Worm (Caenorhabditis elegans) whole organism, L1 larva: ENCODE measurements around the gene C48B4.13.

Source experiments
- C16A3.4 ChIP-seq: fragments of 150-350 bp; optimal IDR thresholded peaks from 2 replicates; lab custom pipeline; 2014; ENCODE audit warnings: missing biosample characterization, missing genetic modification characterization
- aha-1 ChIP-seq: fragments of 150-350 bp; optimal IDR thresholded peaks from 2 replicates; lab custom pipeline; 2014; ENCODE audit warnings: missing biosample characterization, missing genetic modification characterization
- alr-1 ChIP-seq: fragments of 200-800 bp; sonication (Bioruptor generic); optimal IDR thresholded peaks from 2 replicates; lab custom pipeline; 2018; ENCODE audit warnings: borderline replicate concordance, mild to moderate bottlenecking, missing genetic modification characterization, missing compliant biosample characterization
- aly-2 ChIP-seq: fragments of 150-350 bp; optimal IDR thresholded peaks from 2 replicates; lab custom pipeline; 2014; ENCODE audit warnings: missing biosample characterization, missing genetic modification characterization
- ceh-8 ChIP-seq: fragments of 200-800 bp; sonication (Bioruptor generic); optimal IDR thresholded peaks from 2 replicates; lab custom pipeline; 2018; ENCODE audit warnings: mild to moderate bottlenecking, missing genetic modification characterization, moderate library complexity, missing compliant biosample characterization
- ceh-82 ChIP-seq, 3 experiments: fragments of 150-350 bp in 1 of 3; sonication (generic microtip) in 2 of 3; optimal IDR thresholded peaks; 2 replicates each; lab custom pipeline; 2014 to 2017; ENCODE audit warnings: missing biosample characterization in 3 of 3, missing genetic modification characterization in 3 of 3
- ceh-90 ChIP-seq: sonication (generic microtip); optimal IDR thresholded peaks from 2 replicates; lab custom pipeline; 2016; ENCODE audit warnings: missing genetic modification characterization, missing compliant biosample characterization
- dsc-1 ChIP-seq: sonication (generic microtip); optimal IDR thresholded peaks from 2 replicates; lab custom pipeline; 2016; ENCODE audit warnings: mild to moderate bottlenecking, missing genetic modification characterization, missing compliant biosample characterization
- elt-2 ChIP-seq: sonication (generic microtip); optimal IDR thresholded peaks from 2 replicates; lab custom pipeline; 2016; ENCODE audit warnings: missing genetic modification characterization, mild to moderate bottlenecking, inconsistent platforms, missing compliant biosample characterization, missing genetic modification reagents
- fkh-4 ChIP-seq: sonication (generic microtip); optimal IDR thresholded peaks from 2 replicates; lab custom pipeline; 2016; ENCODE audit warnings: missing compliant biosample characterization, missing genetic modification characterization, borderline replicate concordance
- grh-1 ChIP-seq: fragments of 200-800 bp; sonication (Bioruptor generic); IDR thresholded peaks from 2 replicates; pipeline ENCODE4 v1.3.6; 2022; ENCODE audit warnings: missing genetic modification reagents, missing genetic modification characterization, missing compliant biosample characterization
- hlh-4 ChIP-seq: sonication (generic microtip); optimal IDR thresholded peaks from 2 replicates; lab custom pipeline; 2016; ENCODE audit warnings: mild to moderate bottlenecking, missing genetic modification characterization, missing compliant biosample characterization
- jun-1 ChIP-seq: fragments of 150-350 bp; optimal IDR thresholded peaks from 2 replicates; lab custom pipeline; 2014; ENCODE audit warnings: missing biosample characterization, missing genetic modification reagents, missing genetic modification characterization
- lin-13 ChIP-seq: fragments of 150-350 bp; optimal IDR thresholded peaks from 2 replicates; lab custom pipeline; 2014; ENCODE audit warnings: missing biosample characterization, missing genetic modification reagents, missing genetic modification characterization
- lin-15B ChIP-seq: fragments of 150-350 bp; sonication (generic microtip); optimal IDR thresholded peaks from 3 replicates; lab custom pipeline; 2014; ENCODE audit warnings: missing biosample characterization, missing genetic modification characterization
- lin-35 ChIP-seq, 2 experiments: fragments of 150-350 bp; optimal IDR thresholded peaks; 2 replicates each; lab custom pipeline; 2014; ENCODE audit warnings: missing biosample characterization in 2 of 2, missing genetic modification characterization in 2 of 2, missing genetic modification reagents in 2 of 2
- mdl-1 ChIP-seq, 2 experiments: fragments of 150-350 bp; optimal IDR thresholded peaks; 2 replicates each; lab custom pipeline; 2014 to 2017; ENCODE audit warnings: missing biosample characterization in 2 of 2, missing genetic modification characterization in 2 of 2, inconsistent platforms in 1 of 2
- mef-2 ChIP-seq: fragments of 150-350 bp; optimal IDR thresholded peaks from 2 replicates; lab custom pipeline; 2014; ENCODE audit warnings: missing biosample characterization, missing genetic modification characterization
- nhr-20 ChIP-seq: sonication (generic microtip); optimal IDR thresholded peaks from 2 replicates; lab custom pipeline; 2016; ENCODE audit warnings: mild to moderate bottlenecking, missing genetic modification characterization, missing compliant biosample characterization
- nhr-47 ChIP-seq: sonication (generic microtip); optimal IDR thresholded peaks from 2 replicates; lab custom pipeline; 2016; ENCODE audit warnings: mild to moderate bottlenecking, missing genetic modification characterization, moderate library complexity, missing compliant biosample characterization
- nhr-85 ChIP-seq: sonication (generic microtip); peaks from one replicate; lab custom pipeline; 2016; ENCODE audit warnings: missing genetic modification characterization, inconsistent platforms, missing compliant biosample characterization
- pax-3 ChIP-seq: fragments of 200-800 bp; sonication (Bioruptor generic); optimal IDR thresholded peaks from 2 replicates; lab custom pipeline; 2018; ENCODE audit warnings: mild to moderate bottlenecking, missing genetic modification characterization, moderate library complexity, missing compliant biosample characterization
- skn-1 ChIP-seq: fragments of 150-350 bp; optimal IDR thresholded peaks from 2 replicates; lab custom pipeline; 2014; ENCODE audit warnings: missing biosample characterization, missing genetic modification characterization
- snpc-4 ChIP-seq: fragments of 150-350 bp; optimal IDR thresholded peaks from 2 replicates; lab custom pipeline; 2014; ENCODE audit warnings: missing biosample characterization, missing genetic modification characterization
- sptf-1 ChIP-seq: fragments of 150-350 bp; optimal IDR thresholded peaks from 2 replicates; lab custom pipeline; 2014; ENCODE audit warnings: missing biosample characterization, missing genetic modification characterization
- tbx-2 ChIP-seq: sonication (generic microtip); optimal IDR thresholded peaks from 2 replicates; lab custom pipeline; 2016; ENCODE audit warnings: missing genetic modification characterization, missing compliant biosample characterization
- unc-130 ChIP-seq: fragments of 150-350 bp; optimal IDR thresholded peaks from 2 replicates; lab custom pipeline; 2017; ENCODE audit warnings: missing biosample characterization, missing genetic modification characterization, inconsistent platforms
- unc-98 ChIP-seq: fragments of 200-800 bp; sonication (Bioruptor generic); IDR thresholded peaks from 2 replicates; pipeline ENCODE4 v1.3.6; 2022; ENCODE audit warnings: missing genetic modification characterization, missing compliant biosample characterization
- vab-15 ChIP-seq: sonication (generic microtip); optimal IDR thresholded peaks from 2 replicates; lab custom pipeline; 2017; ENCODE audit warnings: missing genotype, mild to moderate bottlenecking, missing genetic modification characterization, missing compliant biosample characterization
- zag-1 ChIP-seq: fragments of 150-350 bp; optimal IDR thresholded peaks from 2 replicates; lab custom pipeline; 2014; ENCODE audit warnings: missing biosample characterization, missing genetic modification characterization
- zip-4 ChIP-seq: fragments of 200-800 bp; sonication (Bioruptor generic); optimal IDR thresholded peaks from 2 replicates; lab custom pipeline; 2018; ENCODE audit warnings: mild to moderate bottlenecking, missing genetic modification characterization, moderate library complexity, missing compliant biosample characterization
- ztf-11 ChIP-seq, 2 experiments: sonication (generic microtip); optimal IDR thresholded peaks; 2 replicates each; lab custom pipeline; 2016 to 2017; ENCODE audit warnings: missing genetic modification characterization in 2 of 2, missing biosample characterization in 1 of 2, missing compliant biosample characterization in 1 of 2
- ztf-4 ChIP-seq: fragments of 150-350 bp; optimal IDR thresholded peaks from 2 replicates; lab custom pipeline; 2014; ENCODE audit warnings: missing biosample characterization, missing genetic modification characterization

The C48B4.13 gene

DNA sequence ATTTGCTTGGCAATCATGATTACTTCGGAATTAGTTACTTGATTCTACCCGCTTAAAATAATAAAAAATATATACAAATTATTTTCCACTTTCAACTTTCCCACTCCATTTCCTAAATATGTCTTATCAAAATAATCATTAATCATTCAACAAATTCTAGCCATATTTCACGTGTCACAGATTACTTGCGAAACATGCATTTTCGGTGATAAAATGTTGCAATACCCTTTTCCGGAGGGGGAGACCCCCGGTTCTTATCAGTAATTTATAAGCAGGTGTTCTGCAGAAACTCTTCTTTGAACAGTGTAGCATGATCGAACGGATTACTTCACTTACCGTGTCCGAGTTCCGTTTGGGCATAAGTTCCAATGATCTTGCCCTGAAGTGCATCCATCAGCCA, 21.7 kb downstream of the C48B4.13 start:
- TF ChIP-seq lin-35 (GFP tag; optimal IDR thresholded peaks at IDR 0.05; lab: Kevin White, UChicago) (no peak), nhr-20 (tag; lab: Kevin White, UChicago) (no peak), dsc-1 (no peak), unc-130 (tag; lab: Kevin White, UChicago) (no peak), mdl-1 (tag; optimal IDR thresholded peaks at IDR 0.05; lab: Kevin White, UChicago) (peak in 1 of 2 experiments; percentile 2), lin-15B (tag; lab: Kevin White, UChicago) (no peak), elt-2 (peak; percentile 83), aha-1 (tag; lab: Kevin White, UChicago) (no peak), nhr-47 (tag; lab: Kevin White, UChicago) (no peak), zip-4 (GFP tag; lab: Kevin White, UChicago) (no peak)

ce11 chrIII:9592118-9592517, 23.6 kb downstream of the C48B4.13 start, which contains the start of gene acox-1.5:
Gene acox-1.5 (minus strand): TSS chrIII:9592192.
- peak; percentile 35 for TF ChIP-seq elt-2
- no peak for TF ChIP-seq hlh-4 (tag; lab: Kevin White, UChicago)
- no peak for TF ChIP-seq ztf-4 (tag; lab: Kevin White, UChicago)
- TF ChIP-seq, all 84 proteins: peak for 1

DNA sequence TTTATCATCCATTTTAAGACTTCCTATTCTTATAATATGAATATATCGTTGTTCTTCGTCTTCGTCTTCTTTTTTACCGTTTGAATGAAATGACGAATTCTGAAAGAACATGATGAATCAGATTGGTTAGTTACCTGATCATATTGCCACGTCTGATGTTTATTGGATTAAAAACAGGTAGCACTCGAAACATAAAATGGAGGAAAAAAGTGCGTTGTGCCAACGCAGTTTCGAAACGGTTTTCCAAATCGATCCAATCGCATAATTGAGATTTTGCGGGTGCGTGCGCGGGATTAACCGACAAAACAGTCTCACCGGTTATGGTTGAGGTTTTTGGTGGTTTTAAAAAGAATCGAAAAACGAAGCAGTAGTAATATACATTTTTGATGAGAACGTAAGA, 27.0 kb downstream of the C48B4.13 start, which contains the start of gene rom-2:
Gene rom-2 (minus strand): TSS at position 101 of the 400 bp plus-strand sequence.
- TF ChIP-seq ztf-11 (tag; optimal IDR thresholded peaks at IDR 0.05; lab: Kevin White, UChicago) (no peak), sptf-1 (no peak), skn-1 (tag; lab: Kevin White, UChicago) (no peak), zag-1 (no peak), tbx-2 (no peak), pax-3 (no peak), lin-35 (GFP tag; optimal IDR thresholded peaks at IDR 0.05; lab: Kevin White, UChicago) (no peak), nhr-47 (tag; lab: Kevin White, UChicago) (no peak), ztf-4 (tag; lab: Kevin White, UChicago) (no peak), ceh-90 (tag; lab: Kevin White, UChicago) (no peak), aly-2 (tag; lab: Kevin White, UChicago) (no peak), fkh-4 (tag; lab: Kevin White, UChicago) (no peak)

ce11 chrIII:9597044-9597443, 28.5 kb downstream of the C48B4.13 start, which contains the start of gene C48B4.12:
Gene C48B4.12 (plus strand): TSS chrIII:9597344.
- TF ChIP-seq ceh-82 (tag; optimal IDR thresholded peaks at IDR 0.05; lab: Kevin White, UChicago) (no peak), C16A3.4 (tag; lab: Kevin White, UChicago) (no peak), ceh-90 (tag; lab: Kevin White, UChicago) (no peak)

DNA sequence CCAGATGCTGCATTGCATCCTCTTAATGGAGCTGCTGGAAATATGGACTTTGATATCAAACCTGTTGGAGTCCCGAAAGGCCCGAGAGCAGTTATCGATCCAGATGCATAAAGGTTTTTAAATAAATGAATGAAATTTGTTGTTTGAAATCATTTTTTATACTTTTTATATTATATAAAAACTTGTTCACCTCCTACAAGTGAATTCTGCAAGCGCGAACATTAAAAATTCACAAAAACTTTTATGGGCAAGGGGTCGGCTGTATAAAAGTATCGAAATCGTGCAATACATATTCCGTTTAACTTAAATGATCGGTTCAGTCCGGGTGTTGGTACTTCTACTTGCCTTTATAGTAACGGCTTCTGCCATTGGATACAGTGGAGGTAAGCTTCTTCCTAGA, 29.6 kb downstream of the C48B4.13 start, which contains the start of gene F58A4.1:
Gene F58A4.1 (plus strand): TSS at position 301 of the 400 bp plus-strand sequence.
- TF ChIP-seq unc-98 (GFP tag; lab: Robert Waterston, UW) (no peak), snpc-4 (no peak), vab-15 (tag; lab: Kevin White, UChicago) (no peak), lin-13 (GFP tag; lab: Kevin White, UChicago) (no peak), pax-3 (no peak), nhr-20 (tag; lab: Kevin White, UChicago) (no peak), hlh-4 (tag; lab: Kevin White, UChicago) (no peak), mef-2 (tag; lab: Kevin White, UChicago) (no peak), ceh-8 (GFP tag; lab: Kevin White, UChicago) (no peak), grh-1 (no peak), sptf-1 (no peak), jun-1 (tag; lab: Kevin White, UChicago) (no peak), alr-1 (tag; lab: Kevin White, UChicago) (no peak), nhr-85 (no peak), tbx-2 (no peak)
- TF ChIP-seq, all 84 proteins: peak for 0
